Fruit fly (Drosophila melanogaster) whole organism, embryonic: ENCODE results near the gene Jarid2.

Experiments used
- Atf-2 ChIP-seq: fragments of 200-800 bp; sonication (Bioruptor generic); optimal IDR thresholded peaks from 2 replicates; lab custom pipeline; 2016; ENCODE audit warnings: missing biosample characterization, missing genetic modification characterization
- Bgb ChIP-seq: fragments of 200-800 bp; sonication (Bioruptor generic); IDR thresholded peaks from 2 replicates; pipeline ENCODE4 v1.3.6; 2022; ENCODE audit warnings: missing biosample characterization, missing genetic modification characterization; ENCODE audit not compliant: partially characterized antibody
- CG10274 ChIP-seq: fragments of 200-800 bp; sonication (Bioruptor generic); optimal IDR thresholded peaks from 3 replicates; lab custom pipeline; 2017; ENCODE audit warnings: missing biosample characterization, mild to moderate bottlenecking, missing genetic modification characterization
- CG10543 ChIP-seq: fragments of 200-800 bp; sonication (Bioruptor generic); optimal IDR thresholded peaks from 3 replicates; lab custom pipeline; 2017; ENCODE audit warnings: missing biosample characterization, mild to moderate bottlenecking, missing genetic modification characterization, moderate library complexity
- CG11093 ChIP-seq: fragments of 200-800 bp; sonication (Bioruptor generic); IDR thresholded peaks from 3 replicates; pipeline ENCODE4 v1.3.6; 2022; ENCODE audit warnings: missing biosample characterization, missing genetic modification characterization
- CG12155 ChIP-seq: fragments of 200-800 bp; sonication (Bioruptor generic); optimal IDR thresholded peaks from 3 replicates; lab custom pipeline; 2016; ENCODE audit warnings: missing biosample characterization, missing genetic modification characterization
- CG15269 ChIP-seq: fragments of 200-800 bp; sonication (Bioruptor generic); optimal IDR thresholded peaks from 2 replicates; lab custom pipeline; 2018; ENCODE audit warnings: missing biosample characterization, mild to moderate bottlenecking, missing genetic modification characterization, moderate library complexity
- CG1647 ChIP-seq: fragments of 200-800 bp; sonication (Bioruptor generic); optimal IDR thresholded peaks from 3 replicates; lab custom pipeline; 2016; ENCODE audit warnings: missing biosample characterization, missing genetic modification characterization
- CG16813 ChIP-seq: fragments of 200-800 bp; sonication (Bioruptor generic); IDR thresholded peaks from 3 replicates; pipeline ENCODE4 v1.3.6; 2022; ENCODE audit warnings: missing biosample characterization, missing genetic modification characterization; ENCODE audit not compliant: partially characterized antibody
- CG3847 ChIP-seq: fragments of 200-800 bp; sonication (Bioruptor generic); IDR thresholded peaks from 2 replicates; pipeline ENCODE4 v1.3.6; 2022; ENCODE audit warnings: missing biosample characterization, missing genetic modification characterization
- CG5245 ChIP-seq: fragments of 200-800 bp; sonication (Bioruptor generic); optimal IDR thresholded peaks from 3 replicates; lab custom pipeline; 2016; ENCODE audit warnings: missing biosample characterization, missing genetic modification characterization
- CG5953 ChIP-seq: fragments of 200-800 bp; sonication (Bioruptor generic); IDR thresholded peaks from 2 replicates; pipeline ENCODE4 v1.3.6; 2022; ENCODE audit warnings: missing biosample characterization, missing genetic modification characterization
- CG6654 ChIP-seq: fragments of 200-800 bp; sonication (Bioruptor generic); optimal IDR thresholded peaks from 2 replicates; lab custom pipeline; 2017; ENCODE audit warnings: missing biosample characterization, mild to moderate bottlenecking, missing genetic modification characterization
- CG6689 ChIP-seq: fragments of 200-800 bp; sonication (Bioruptor generic); IDR thresholded peaks from 2 replicates; pipeline ENCODE4 v1.3.6; 2022; ENCODE audit warnings: missing biosample characterization, missing genetic modification characterization
- CG6854 ChIP-seq: fragments of 200-800 bp; sonication (Bioruptor generic); optimal IDR thresholded peaks from 3 replicates; lab custom pipeline; 2017; ENCODE audit warnings: missing biosample characterization, mild to moderate bottlenecking, missing genetic modification characterization
- CG8089 ChIP-seq: fragments of 200-800 bp; sonication (Bioruptor generic); optimal IDR thresholded peaks from 3 replicates; lab custom pipeline; 2016; ENCODE audit warnings: missing biosample characterization, missing genetic modification characterization
- CG9876 ChIP-seq: fragments of 200-800 bp; sonication (Bioruptor generic); optimal IDR thresholded peaks from 2 replicates; lab custom pipeline; 2016; ENCODE audit warnings: missing biosample characterization, missing genetic modification characterization
- CkIIα-i1 ChIP-seq: fragments of 200-800 bp; sonication (Bioruptor generic); IDR thresholded peaks from 2 replicates; pipeline ENCODE4 v1.3.6; 2022; ENCODE audit warnings: missing biosample characterization, missing genetic modification characterization
- CoRest ChIP-seq: fragments of 200-800 bp; sonication (Bioruptor generic); optimal IDR thresholded peaks from 3 replicates; lab custom pipeline; 2018; ENCODE audit warnings: missing biosample characterization, mild to moderate bottlenecking, missing genetic modification characterization, moderate library complexity
- Dp ChIP-seq: fragments of 200-800 bp; sonication (Bioruptor generic); optimal IDR thresholded peaks from 2 replicates; lab custom pipeline; 2018; ENCODE audit warnings: missing biosample characterization, mild to moderate bottlenecking, missing genetic modification characterization, moderate library complexity
- Eip74EF ChIP-seq, 2 experiments: fragments of 200-800 bp in 1 of 2; fragments of >200 bp in 1 of 2; sonication (Bioruptor generic) in 1 of 2; optimal IDR thresholded peaks; 2 replicates each; lab custom pipeline; 2017 to 2019; ENCODE audit warnings: missing biosample characterization in 2 of 2, missing genetic modification characterization in 2 of 2, mild to moderate bottlenecking in 1 of 2, moderate library complexity in 1 of 2
- Elba2 ChIP-seq: fragments of 200-800 bp; sonication (Bioruptor generic); optimal IDR thresholded peaks from 3 replicates; lab custom pipeline; 2016; ENCODE audit warnings: missing biosample characterization, missing genetic modification characterization
- Ets65A ChIP-seq: fragments of 200-800 bp; sonication (Bioruptor generic); peaks from one replicate; lab custom pipeline; 2016; ENCODE audit warnings: missing biosample characterization, missing genetic modification characterization
- GATAe ChIP-seq: fragments of 200-800 bp; sonication (Bioruptor generic); conservative IDR thresholded peaks from 2 replicates; pipeline ENCODE4 v1.3.6; 2022; ENCODE audit warnings: missing biosample characterization, missing genetic modification characterization
- HLH4C ChIP-seq: fragments of 200-800 bp; sonication (Bioruptor generic); IDR thresholded peaks from 3 replicates; pipeline ENCODE4 v1.3.6; 2022; ENCODE audit warnings: missing biosample characterization, missing genetic modification characterization; ENCODE audit not compliant: partially characterized antibody
- Hmr ChIP-seq: fragments of 200-800 bp; sonication (Bioruptor generic); optimal IDR thresholded peaks from 3 replicates; lab custom pipeline; 2017; ENCODE audit warnings: mild to moderate bottlenecking, missing biosample characterization, missing genetic modification reagents, missing genetic modification characterization
- Jarid2 ChIP-seq: fragments of 200-800 bp; sonication (Bioruptor generic); optimal IDR thresholded peaks from 3 replicates; lab custom pipeline; 2017; ENCODE audit warnings: mild to moderate bottlenecking, missing biosample characterization, missing genetic modification reagents, missing genetic modification characterization
- ab ChIP-seq: fragments of 200-800 bp; sonication (Bioruptor generic); optimal IDR thresholded peaks from 2 replicates; lab custom pipeline; 2016; ENCODE audit warnings: missing biosample characterization, missing genetic modification characterization
- bcd ChIP-seq: fragments of 200-800 bp; sonication (Bioruptor generic); optimal IDR thresholded peaks from 2 replicates; lab custom pipeline; 2017; ENCODE audit warnings: missing biosample characterization, mild to moderate bottlenecking, missing genetic modification characterization
- cwo ChIP-seq: fragments of 200-800 bp; sonication (Bioruptor generic); optimal IDR thresholded peaks from 3 replicates; lab custom pipeline; 2017; ENCODE audit warnings: missing biosample characterization, missing genetic modification characterization, mild to moderate bottlenecking, moderate library complexity, missing genetic modification reagents
- dan ChIP-seq: fragments of 200-800 bp; sonication (Bioruptor generic); IDR thresholded peaks from 2 replicates; pipeline ENCODE4 v1.3.6; 2022; ENCODE audit warnings: missing biosample characterization, missing genetic modification characterization
- disco-r ChIP-seq: fragments of 200-800 bp; sonication (Bioruptor generic); optimal IDR thresholded peaks from 2 replicates; lab custom pipeline; 2016; ENCODE audit warnings: missing biosample characterization, missing genetic modification characterization
- dysf ChIP-seq: fragments of 200-800 bp; sonication (Bioruptor generic); IDR thresholded peaks from 3 replicates; pipeline ENCODE4 v1.3.6; 2022; ENCODE audit warnings: missing biosample characterization, missing genetic modification characterization
- ems ChIP-seq: fragments of 200-800 bp; sonication (Bioruptor generic); optimal IDR thresholded peaks from 3 replicates; lab custom pipeline; 2016; ENCODE audit warnings: missing biosample characterization, missing genetic modification characterization
- fru ChIP-seq: fragments of >200 bp; optimal IDR thresholded peaks from 2 replicates; lab custom pipeline; 2017
- gce ChIP-seq: fragments of 200-800 bp; sonication (Bioruptor generic); IDR thresholded peaks from 3 replicates; pipeline ENCODE4 v1.3.6; 2022; ENCODE audit warnings: missing biosample characterization, missing genetic modification characterization
- gem ChIP-seq: fragments of 200-800 bp; sonication (Bioruptor generic); optimal IDR thresholded peaks from 2 replicates; lab custom pipeline; 2019; ENCODE audit warnings: missing biosample characterization, mild to moderate bottlenecking, missing genetic modification characterization, moderate library complexity
- grau ChIP-seq: fragments of 200-800 bp; optimal IDR thresholded peaks from 3 replicates; lab custom pipeline; 2019; ENCODE audit warnings: missing biosample characterization, mild to moderate bottlenecking, missing genetic modification characterization, moderate library complexity
- gt ChIP-seq: fragments of 200-800 bp; sonication (Bioruptor generic); IDR thresholded peaks from 2 replicates; pipeline ENCODE4 v1.3.6; 2022; ENCODE audit warnings: missing biosample characterization, missing genetic modification characterization
- h ChIP-seq: fragments of >200 bp; optimal IDR thresholded peaks from 2 replicates; lab custom pipeline; 2017
- hth ChIP-seq: fragments of >200 bp; optimal IDR thresholded peaks from 2 replicates; lab custom pipeline; 2017; ENCODE audit warnings: inconsistent platforms
- nerfin-2 ChIP-seq: fragments of 200-800 bp; sonication (Bioruptor generic); IDR thresholded peaks from 2 replicates; pipeline ENCODE4 v1.3.6; 2022; ENCODE audit warnings: missing biosample characterization, missing genetic modification characterization; ENCODE audit not compliant: partially characterized antibody
- onecut ChIP-seq: fragments of 200-800 bp; sonication (Bioruptor generic); IDR thresholded peaks from 2 replicates; pipeline ENCODE4 v1.3.6; 2022; ENCODE audit warnings: missing biosample characterization, missing genetic modification characterization
- pnt ChIP-seq: fragments of 200-800 bp; sonication (Bioruptor generic); optimal IDR thresholded peaks from 3 replicates; lab custom pipeline; 2016; ENCODE audit warnings: missing biosample characterization, missing genetic modification characterization
- pzg ChIP-seq: fragments of 200-800 bp; sonication (Bioruptor generic); optimal IDR thresholded peaks from 3 replicates; lab custom pipeline; 2018; ENCODE audit warnings: missing biosample characterization, mild to moderate bottlenecking, missing genetic modification characterization, moderate library complexity
- row ChIP-seq: fragments of 200-800 bp; sonication (Bioruptor generic); IDR thresholded peaks from 3 replicates; pipeline ENCODE4 v1.3.6; 2022; ENCODE audit warnings: missing biosample characterization, missing genetic modification characterization
- sens-2 ChIP-seq: fragments of 200-800 bp; sonication (Bioruptor generic); IDR thresholded peaks from 2 replicates; pipeline ENCODE4 v1.3.6; 2022; ENCODE audit warnings: missing biosample characterization, missing genetic modification characterization
- sug ChIP-seq: fragments of 200-800 bp; optimal IDR thresholded peaks from 2 replicates; lab custom pipeline; 2019; ENCODE audit warnings: missing biosample characterization, mild to moderate bottlenecking, missing genetic modification characterization, moderate library complexity
- tgo ChIP-seq: fragments of 200-800 bp; sonication (Bioruptor generic); IDR thresholded peaks from 3 replicates; pipeline ENCODE4 v1.3.6; 2022; ENCODE audit warnings: missing biosample characterization, missing genetic modification characterization
- tna ChIP-seq: fragments of 200-800 bp; sonication (Bioruptor generic); IDR thresholded peaks from 2 replicates; pipeline ENCODE4 v1.3.6; 2022; ENCODE audit warnings: missing biosample characterization, missing genetic modification characterization; ENCODE audit not compliant: partially characterized antibody
- yki ChIP-seq: fragments of >200 bp; optimal IDR thresholded peaks from 3 replicates; lab custom pipeline; 2018
- zfh2 ChIP-seq: fragments of 200-800 bp; sonication (Bioruptor generic); optimal IDR thresholded peaks from 2 replicates; lab custom pipeline; 2016; ENCODE audit warnings: missing biosample characterization, missing genetic modification characterization

Gene Jarid2

dm6 chr3L:9441907-9442479, 34.8 kb upstream of the Jarid2 start, which contains the start of the genes Bet3 and Nf-YA (continued):
- TF ChIP-seq CG6654 (GFP tag; lab: Kevin White, UChicago): no peak
- peak; percentile 85 for TF ChIP-seq CG16813 (GFP tag; lab: Robert Waterston, UW)
- TF ChIP-seq ems (GFP tag; lab: Kevin White, UChicago): peak; percentile 29
- no peak for TF ChIP-seq CkIIα-i1 (GFP tag; lab: Robert Waterston, UW)
- no peak for TF ChIP-seq tgo (GFP tag; lab: Robert Waterston, UW)
- TF ChIP-seq sens-2: no peak
- TF ChIP-seq Hmr: peak; percentile 42
- TF ChIP-seq CG10274 (GFP tag; lab: Kevin White, UChicago): no peak
- TF ChIP-seq tna (GFP tag; lab: Robert Waterston, UW): peak; percentile 66
- peak; percentile 31; the same call in 1 of the 3 replicates for TF ChIP-seq dysf
- 0 out of 3 replicates have a peak, but pooled peaks have one; percentile 17 for TF ChIP-seq CG11093
- peak; percentile 8 for TF ChIP-seq CG9876 (GFP tag; lab: Kevin White, UChicago)
- TF ChIP-seq row (GFP tag; lab: Robert Waterston, UW): peak; percentile 93
- peak; percentile 51 for TF ChIP-seq zfh2 (GFP tag; lab: Kevin White, UChicago)
- no peak for TF ChIP-seq CG5245 (GFP tag; lab: Kevin White, UChicago)
- peak; percentile 46 for TF ChIP-seq Dp (GFP tag; lab: Kevin White, UChicago)
- TF ChIP-seq Eip74EF (GFP tag; optimal IDR thresholded peaks at IDR 0.05; lab: Kevin White, UChicago): no peak
- no peak for TF ChIP-seq gt (GFP tag; lab: Robert Waterston, UW)
- no peak for TF ChIP-seq onecut (GFP tag; lab: Robert Waterston, UW)
- peak; percentile 42 for TF ChIP-seq CG12155
- TF ChIP-seq CG15269 (tag; lab: Kevin White, UChicago): peak; percentile 39
- TF ChIP-seq dan (GFP tag; lab: Robert Waterston, UW): no peak
- peak; percentile 20 for TF ChIP-seq Jarid2
- TF ChIP-seq nerfin-2 (GFP tag; lab: Robert Waterston, UW): peak; percentile 72
- peak; percentile 51 for TF ChIP-seq gem (tag; lab: Kevin White, UChicago)
- peak; percentile 69 for TF ChIP-seq HLH4C (GFP tag; lab: Robert Waterston, UW)
- no peak for TF ChIP-seq CG5953 (GFP tag; lab: Robert Waterston, UW)
- TF ChIP-seq hth: no peak
- TF ChIP-seq Elba2: peak; percentile 7
- TF ChIP-seq h: no peak
- no peak for TF ChIP-seq Atf-2 (GFP tag; lab: Kevin White, UChicago)
- peak; percentile 34 for TF ChIP-seq grau (tag; lab: Kevin White, UChicago)
- TF ChIP-seq ab (GFP tag; lab: Kevin White, UChicago): no peak
- peak; percentile 49 for TF ChIP-seq pnt (GFP tag; lab: Kevin White, UChicago)
- TF ChIP-seq CG6854 (GFP tag; lab: Kevin White, UChicago): no peak
- peak; percentile 79 for TF ChIP-seq pzg (GFP tag; lab: Kevin White, UChicago)
- TF ChIP-seq sug (tag; lab: Kevin White, UChicago): peak; percentile 41
- no peak for TF ChIP-seq gce (GFP tag; lab: Robert Waterston, UW)
- no peak for TF ChIP-seq cwo (GFP tag; lab: Kevin White, UChicago)
- no peak for TF ChIP-seq disco-r (GFP tag; lab: Kevin White, UChicago)
- peak; percentile 26 for TF ChIP-seq CG1647 (GFP tag; lab: Kevin White, UChicago)
- TF ChIP-seq Ets65A (GFP tag; lab: Kevin White, UChicago): peak; percentile 97
- TF ChIP-seq yki: no peak
- TF ChIP-seq CG10543: peak; percentile 36
- peak; percentile 3 for TF ChIP-seq CG8089 (GFP tag; lab: Kevin White, UChicago)
- peak; percentile 55 for TF ChIP-seq bcd (GFP tag; lab: Kevin White, UChicago)
- peak; percentile 61 for TF ChIP-seq CoRest (tag; lab: Kevin White, UChicago)
- peak; percentile 87 for TF ChIP-seq Bgb (GFP tag; lab: Robert Waterston, UW)
- no peak for TF ChIP-seq CG6689
- TF ChIP-seq fru: no peak
- peak; percentile 73 for TF ChIP-seq CG3847 (GFP tag; lab: Robert Waterston, UW)
- no peak for TF ChIP-seq GATAe (GFP tag; lab: Robert Waterston, UW)
